Worm (Caenorhabditis elegans) whole organism, L1 larva: ENCODE data around the gene ric-7.

ENCODE experiments used
- F16B12.6 ChIP-seq: fragments of 150-350 bp; optimal IDR thresholded peaks from 2 replicates; lab custom pipeline; 2014; ENCODE audit warnings: missing biosample characterization, missing genetic modification characterization
- aha-1 ChIP-seq: fragments of 150-350 bp; optimal IDR thresholded peaks from 2 replicates; lab custom pipeline; 2014; ENCODE audit warnings: missing biosample characterization, missing genetic modification characterization
- alr-1 ChIP-seq: fragments of 200-800 bp; sonication (Bioruptor generic); optimal IDR thresholded peaks from 2 replicates; lab custom pipeline; 2018; ENCODE audit warnings: borderline replicate concordance, mild to moderate bottlenecking, missing genetic modification characterization, missing compliant biosample characterization
- ama-1 ChIP-seq: fragments of 150-350 bp; optimal IDR thresholded peaks from 2 replicates; lab custom pipeline; 2014
- blmp-1 ChIP-seq: fragments of 150-350 bp; optimal IDR thresholded peaks from 2 replicates; lab custom pipeline; 2014; ENCODE audit warnings: missing biosample characterization, missing genetic modification characterization
- ceh-88 ChIP-seq: fragments of 200-800 bp; sonication (Bioruptor generic); IDR thresholded peaks from 2 replicates; pipeline ENCODE4 v1.3.6; 2022; ENCODE audit warnings: missing genetic modification characterization, missing compliant biosample characterization
- ceh-90 ChIP-seq: sonication (generic microtip); optimal IDR thresholded peaks from 2 replicates; lab custom pipeline; 2016; ENCODE audit warnings: missing genetic modification characterization, missing compliant biosample characterization
- dsc-1 ChIP-seq: sonication (generic microtip); optimal IDR thresholded peaks from 2 replicates; lab custom pipeline; 2016; ENCODE audit warnings: mild to moderate bottlenecking, missing genetic modification characterization, missing compliant biosample characterization
- efl-1 ChIP-seq, 4 experiments: fragments of 150-350 bp; optimal IDR thresholded peaks in 3 of 4; peaks in 1 of 4; 1 replicate in 1 of 4; 2 replicates in 3 of 4; lab custom pipeline; 2014; ENCODE audit warnings: missing biosample characterization in 2 of 4, missing genetic modification characterization in 2 of 4, missing genetic modification reagents in 2 of 4
- egl-13 ChIP-seq: sonication (generic microtip); optimal IDR thresholded peaks from 2 replicates; lab custom pipeline; 2016; ENCODE audit warnings: missing genotype, missing genetic modification reagents, missing genetic modification characterization, missing compliant biosample characterization
- elt-2 ChIP-seq: sonication (generic microtip); optimal IDR thresholded peaks from 2 replicates; lab custom pipeline; 2016; ENCODE audit warnings: missing genetic modification characterization, mild to moderate bottlenecking, inconsistent platforms, missing compliant biosample characterization, missing genetic modification reagents
- ets-5 ChIP-seq: fragments of 200-800 bp; sonication (Bioruptor generic); IDR thresholded peaks from 2 replicates; pipeline ENCODE4 v1.3.6; 2022; ENCODE audit warnings: missing genetic modification characterization, missing compliant biosample characterization
- hpl-2 ChIP-seq: fragments of 150-350 bp; optimal IDR thresholded peaks from 2 replicates; lab custom pipeline; 2014; ENCODE audit warnings: missing biosample characterization, missing genetic modification reagents, missing genetic modification characterization
- lin-13 ChIP-seq: fragments of 150-350 bp; optimal IDR thresholded peaks from 2 replicates; lab custom pipeline; 2014; ENCODE audit warnings: missing biosample characterization, missing genetic modification reagents, missing genetic modification characterization
- lin-14 ChIP-seq: fragments of 200-800 bp; sonication (Bioruptor generic); optimal IDR thresholded peaks from 2 replicates; lab custom pipeline; 2018; ENCODE audit warnings: mild to moderate bottlenecking, missing genetic modification characterization, moderate library complexity, missing compliant biosample characterization
- lin-35 ChIP-seq, 2 experiments: fragments of 150-350 bp; optimal IDR thresholded peaks; 2 replicates each; lab custom pipeline; 2014; ENCODE audit warnings: missing biosample characterization in 2 of 2, missing genetic modification characterization in 2 of 2, missing genetic modification reagents in 2 of 2
- lin-39 ChIP-seq: fragments of 150-350 bp; optimal IDR thresholded peaks from 2 replicates; lab custom pipeline; 2014; ENCODE audit warnings: missing biosample characterization, missing genetic modification reagents, missing genetic modification characterization
- mab-9 ChIP-seq: fragments of 200-800 bp; sonication (Bioruptor generic); IDR thresholded peaks from 2 replicates; pipeline ENCODE4 v1.3.6; 2022; ENCODE audit warnings: missing genetic modification reagents, missing genetic modification characterization, missing compliant biosample characterization
- mdl-1 ChIP-seq, 2 experiments: fragments of 150-350 bp; optimal IDR thresholded peaks; 2 replicates each; lab custom pipeline; 2014 to 2017; ENCODE audit warnings: missing biosample characterization in 2 of 2, missing genetic modification characterization in 2 of 2, inconsistent platforms in 1 of 2
- mep-1 ChIP-seq: fragments of 150-350 bp; optimal IDR thresholded peaks from 2 replicates; lab custom pipeline; 2014; ENCODE audit warnings: missing biosample characterization, missing genetic modification characterization
- nhr-71 ChIP-seq: sonication (generic microtip); optimal IDR thresholded peaks from 2 replicates; lab custom pipeline; 2016; ENCODE audit warnings: mild to moderate bottlenecking, missing genetic modification characterization, moderate library complexity, missing compliant biosample characterization
- nhr-77 ChIP-seq: fragments of 150-350 bp; optimal IDR thresholded peaks from 2 replicates; lab custom pipeline; 2014; ENCODE audit warnings: missing biosample characterization, missing genetic modification characterization
- pqm-1 ChIP-seq: sonication (generic microtip); optimal IDR thresholded peaks from 3 replicates; lab custom pipeline; 2017; ENCODE audit warnings: missing biosample characterization, missing genetic modification characterization
- rnt-1 ChIP-seq: sonication (generic microtip); optimal IDR thresholded peaks from 2 replicates; lab custom pipeline; 2016; ENCODE audit warnings: mild to moderate bottlenecking, missing genetic modification characterization, moderate library complexity, missing compliant biosample characterization
- skn-1 ChIP-seq: fragments of 150-350 bp; optimal IDR thresholded peaks from 2 replicates; lab custom pipeline; 2014; ENCODE audit warnings: missing biosample characterization, missing genetic modification characterization
- snpc-4 ChIP-seq: fragments of 150-350 bp; optimal IDR thresholded peaks from 2 replicates; lab custom pipeline; 2014; ENCODE audit warnings: missing biosample characterization, missing genetic modification characterization
- snu-23 ChIP-seq: sonication (generic microtip); optimal IDR thresholded peaks from 2 replicates; lab custom pipeline; 2016; ENCODE audit warnings: missing genetic modification characterization, missing compliant biosample characterization
- sox-4 ChIP-seq: sonication (generic microtip); optimal IDR thresholded peaks from 2 replicates; lab custom pipeline; 2016; ENCODE audit warnings: missing genetic modification characterization, missing compliant biosample characterization
- sup-37 ChIP-seq: fragments of 200-800 bp; sonication (Bioruptor generic); optimal IDR thresholded peaks from 2 replicates; lab custom pipeline; 2018; ENCODE audit warnings: mild to moderate bottlenecking, missing genetic modification characterization, missing compliant biosample characterization
- tbx-2 ChIP-seq: sonication (generic microtip); optimal IDR thresholded peaks from 2 replicates; lab custom pipeline; 2016; ENCODE audit warnings: missing genetic modification characterization, missing compliant biosample characterization
- unc-130 ChIP-seq: fragments of 150-350 bp; optimal IDR thresholded peaks from 2 replicates; lab custom pipeline; 2017; ENCODE audit warnings: missing biosample characterization, missing genetic modification characterization, inconsistent platforms
- xbp-1 ChIP-seq: sonication (generic microtip); optimal IDR thresholded peaks from 2 replicates; lab custom pipeline; 2016; ENCODE audit warnings: missing genetic modification characterization, missing compliant biosample characterization

The ric-7 gene

DNA sequence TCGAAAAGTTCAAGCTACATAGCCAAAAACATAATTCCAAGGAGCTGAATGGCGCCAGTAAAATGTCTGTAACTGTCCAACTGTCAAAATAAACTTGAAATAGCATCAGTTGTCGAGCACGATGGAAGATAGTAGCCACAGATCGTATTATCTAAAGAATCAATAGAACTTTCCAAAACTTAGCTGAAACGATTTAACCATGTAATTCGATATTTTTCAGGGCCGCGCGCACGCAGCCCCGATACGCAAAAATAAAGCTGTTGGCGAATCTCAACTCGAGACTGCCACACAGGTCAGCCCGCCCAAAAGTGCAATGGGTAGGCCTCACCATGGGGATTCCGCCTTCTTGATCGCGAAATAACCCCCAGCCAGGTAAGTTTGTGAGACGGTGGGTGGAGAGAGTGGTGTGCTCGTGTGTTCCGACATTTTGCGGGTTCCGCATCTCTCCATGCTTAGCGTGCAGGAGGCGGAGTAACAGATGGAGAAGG is 22.6 kb upstream of the ric-7 start (continued):
- peak; percentile 84 for TF ChIP-seq elt-2 (tag; lab: Kevin White, UChicago)
- TF ChIP-seq lin-14 (GFP tag; lab: Kevin White, UChicago), result no peak
- peak; percentile 53 for TF ChIP-seq lin-39 (tag; lab: Kevin White, UChicago)
- TF ChIP-seq sup-37 (GFP tag; lab: Kevin White, UChicago), result peak; percentile 9
- TF ChIP-seq snpc-4 (tag; lab: Kevin White, UChicago), result peak; percentile 97
- TF ChIP-seq unc-130 (tag; lab: Kevin White, UChicago), result no peak
- TF ChIP-seq efl-1 (optimal IDR thresholded peaks at IDR 0.05; lab: Kevin White, UChicago), result peak; percentile 10 to 48
- peak in 1 of 2 experiments; percentile 92 for TF ChIP-seq efl-1 (GFP tag; optimal IDR thresholded peaks at IDR 0.05 in 1 of 2; lab: Kevin White, UChicago)
- no peak for TF ChIP-seq pqm-1 (tag; lab: Kevin White, UChicago)
- TF ChIP-seq mdl-1 (tag; optimal IDR thresholded peaks at IDR 0.05; lab: Kevin White, UChicago), result no peak
- no peak for TF ChIP-seq mab-9 (GFP tag; lab: Robert Waterston, UW)
- TF ChIP-seq ceh-88, result 0 out of 2 replicates have a peak, but pooled peaks have one; percentile 35
- peak; percentile 59 for TF ChIP-seq snu-23 (GFP tag; lab: Kevin White, UChicago)
- no peak for TF ChIP-seq skn-1 (tag; lab: Kevin White, UChicago)
- peak; percentile 81 for TF ChIP-seq rnt-1 (tag; lab: Kevin White, UChicago)
- TF ChIP-seq ceh-90, result no peak
- TF ChIP-seq nhr-71 (tag; lab: Kevin White, UChicago), result peak; percentile 84
- TF ChIP-seq lin-35 (GFP tag; optimal IDR thresholded peaks at IDR 0.05; lab: Kevin White, UChicago), result peak in 1 of 2 experiments; percentile 36
- peak; percentile 38 for TF ChIP-seq hpl-2 (GFP tag; lab: Kevin White, UChicago)

DNA sequence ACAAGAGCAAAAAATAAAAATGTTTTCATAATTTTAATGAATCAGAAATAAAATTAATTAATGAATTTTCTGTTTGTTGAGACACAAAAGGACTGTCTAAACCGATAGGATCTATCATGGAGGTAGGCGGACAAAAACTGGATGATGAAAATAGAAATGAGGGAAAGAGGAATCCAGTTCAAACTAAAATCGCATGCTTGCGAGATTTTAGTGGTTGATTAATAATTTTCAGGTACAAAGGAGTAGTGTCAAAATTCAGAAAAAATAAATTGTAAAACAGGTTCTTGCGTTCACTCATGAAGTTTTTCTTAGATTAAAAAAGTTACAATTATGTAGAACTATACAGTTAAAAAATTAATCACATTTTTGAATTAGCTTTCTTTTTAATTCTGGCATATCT is 21.7 kb upstream of the ric-7 start, which contains the start of gene T08G5.3:
Gene T08G5.3, minus strand, starts transcription at position 101 of the 400 bp plus-strand sequence.
- TF ChIP-seq snpc-4 (tag; lab: Kevin White, UChicago) (no peak), ama-1 (lab: Kevin White, UChicago) (no peak), blmp-1 (tag; lab: Kevin White, UChicago) (no peak), nhr-77 (tag; lab: Kevin White, UChicago) (no peak), xbp-1 (tag; lab: Kevin White, UChicago) (no peak)
- TF ChIP-seq, all 84 proteins: peak for 0

DNA sequence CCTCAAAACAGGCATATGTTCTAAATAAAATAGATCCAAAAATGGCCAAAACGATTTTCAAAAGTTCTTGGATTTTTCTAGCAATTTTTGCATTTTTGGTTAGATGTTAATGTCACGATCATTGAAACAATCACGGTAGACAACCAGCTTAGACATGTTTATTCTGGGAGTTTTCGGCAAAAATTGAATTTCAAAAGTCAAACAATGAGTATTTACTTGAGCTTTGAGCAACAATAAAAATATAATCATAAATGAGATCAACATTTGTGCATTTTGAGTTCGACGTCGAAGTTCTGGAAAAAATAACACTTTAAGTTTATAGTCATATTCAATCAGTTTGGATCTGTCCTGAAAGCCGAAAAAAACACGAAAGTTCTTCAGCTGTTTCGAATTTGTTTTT is 20.5 kb upstream of the ric-7 start, which contains the start of gene T08G5.2:
Gene T08G5.2, minus strand, starts transcription at position 101 of the 400 bp plus-strand sequence.
- TF ChIP-seq dsc-1 (tag; lab: Kevin White, UChicago), result no peak
- no peak for TF ChIP-seq mep-1 (tag; lab: Kevin White, UChicago)
- TF ChIP-seq egl-13 (tag; lab: Kevin White, UChicago), result no peak
- TF ChIP-seq alr-1 (tag; lab: Kevin White, UChicago), result no peak

DNA sequence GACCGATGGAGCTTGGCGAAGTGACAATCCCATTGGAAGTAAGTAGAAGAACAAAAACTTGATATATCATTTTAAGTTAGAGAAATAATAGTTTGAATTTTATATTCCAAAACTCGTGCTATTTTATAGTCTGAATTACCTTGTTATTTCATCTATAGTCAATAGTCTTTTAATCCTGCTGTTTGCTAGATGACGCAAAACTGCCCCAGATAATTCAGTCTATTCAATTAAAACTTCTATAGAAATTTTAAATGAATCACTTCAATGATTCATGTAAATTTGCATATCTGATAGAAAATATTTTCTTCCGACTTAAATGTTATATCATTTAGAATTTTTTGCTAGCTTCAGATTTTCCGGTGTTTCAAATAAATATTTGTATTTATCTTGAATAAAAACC is 17.4 kb upstream of the ric-7 start, which contains the start of gene T08G5.15:
Gene T08G5.15, minus strand, starts transcription at position 101 of the 400 bp plus-strand sequence.
- TF ChIP-seq sox-4 (tag; lab: Kevin White, UChicago) (peak; percentile 21), F16B12.6 (no peak)

DNA sequence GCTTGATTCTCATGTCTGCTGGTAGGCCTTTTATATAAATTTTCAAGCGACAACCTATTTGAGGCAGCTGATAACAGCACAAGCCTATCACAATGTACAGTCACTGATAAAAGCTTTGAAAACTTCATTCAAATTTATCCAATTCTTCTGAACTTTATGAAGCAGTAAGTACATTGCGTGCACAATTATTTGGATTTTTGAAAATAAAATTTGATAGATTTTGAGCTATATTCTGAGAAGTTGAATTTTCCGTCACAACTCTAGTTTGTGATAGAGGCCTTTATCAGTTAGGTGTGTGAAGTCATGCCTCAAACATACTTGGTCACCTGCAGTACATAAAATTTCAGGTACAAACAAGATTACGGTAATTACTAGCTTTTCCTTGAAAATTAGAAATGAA is 12.9 kb upstream of the ric-7 start, which contains the start of the genes mtl-2 and T08G5.1:
Gene mtl-2, minus strand, starts transcription at position 34 of the 400 bp plus-strand sequence.
Gene T08G5.1, plus strand, starts transcription at position 127 of the 400 bp plus-strand sequence.
- TF ChIP-seq lin-13 (no peak), ets-5 (no peak), aha-1 (tag; lab: Kevin White, UChicago) (no peak), efl-1 (optimal IDR thresholded peaks at IDR 0.05; lab: Kevin White, UChicago) (no peak), efl-1 (GFP tag; optimal IDR thresholded peaks at IDR 0.05 in 1 of 2; lab: Kevin White, UChicago) (peak in 1 of 2 experiments; percentile 68), elt-2 (tag; lab: Kevin White, UChicago) (peak; percentile 61), tbx-2 (tag; lab: Kevin White, UChicago) (no peak)
